Worm (Caenorhabditis elegans): Measurements from ENCODE around the gene F44A2.3.

F44A2.3 gene

DNA sequence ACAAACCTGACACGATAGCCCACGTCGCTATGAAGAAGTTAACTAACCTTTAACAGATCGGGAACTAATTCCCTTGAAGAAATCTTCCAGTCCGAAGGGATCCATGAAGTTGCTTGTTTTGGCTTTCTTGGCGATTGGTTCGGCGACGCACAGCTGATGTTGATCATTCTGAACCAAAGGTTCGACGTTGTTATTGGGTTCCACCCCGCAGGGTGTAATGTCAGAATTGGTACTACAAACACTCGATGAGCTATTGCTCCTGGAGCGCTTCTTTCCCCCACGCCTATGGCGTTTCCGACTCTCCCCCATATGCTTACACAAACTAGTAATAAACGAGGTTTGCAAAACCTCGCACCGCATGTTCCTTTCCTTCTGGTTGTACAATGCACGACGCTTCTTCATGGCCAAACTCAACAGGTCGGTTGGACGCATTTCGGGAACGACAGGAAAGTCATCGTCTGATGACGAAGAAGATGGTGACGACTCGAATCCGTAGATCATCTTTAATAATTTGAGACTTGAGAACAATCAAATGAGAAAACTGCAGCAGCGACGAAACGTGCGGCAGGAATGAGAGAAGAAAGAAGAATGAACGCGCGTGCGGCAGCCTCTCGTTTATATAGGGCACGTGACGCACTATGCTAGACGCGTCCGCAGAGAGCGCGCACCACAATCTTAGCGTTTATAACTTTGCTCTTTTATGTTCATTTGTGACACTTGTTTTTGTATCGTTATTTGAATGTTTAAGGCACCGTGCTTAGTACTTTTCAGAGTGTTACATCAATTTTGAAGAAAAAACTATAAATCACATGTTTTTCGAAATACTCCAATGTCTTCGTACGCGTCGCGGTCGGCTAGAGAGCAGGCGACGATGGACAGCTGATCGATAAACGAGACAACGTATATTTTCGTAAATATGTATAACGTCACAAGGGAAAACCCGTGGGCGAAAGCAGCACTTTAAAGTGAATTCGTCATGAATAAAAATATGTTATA is 38.7 kb downstream of the F44A2.3 start, which contains the start of gene tos-1:
Gene tos-1, minus strand, starts transcription at position 575 of the 996 bp plus-strand sequence.
- peak; percentile 93 for TF ChIP-seq M03D4.4 (tag; optimal IDR thresholded peaks at IDR 0.05)
- TF ChIP-seq mab-5 (tag; optimal IDR thresholded peaks at IDR 0.05): peak; percentile 63
- TF ChIP-seq drap-1 (GFP tag; optimal IDR thresholded peaks at IDR 0.05): peak; percentile 93
- TF ChIP-seq bed-3 (GFP tag; optimal IDR thresholded peaks at IDR 0.05): peak; percentile 77
- TF ChIP-seq tbx-8 (GFP tag; optimal IDR thresholded peaks at IDR 0.05): peak; percentile 45
- TF ChIP-seq flh-1 (GFP tag; optimal IDR thresholded peaks at IDR 0.05): peak; percentile 27
- TF ChIP-seq nhr-12 (tag; optimal IDR thresholded peaks at IDR 0.05): peak; percentile 93
- TF ChIP-seq lsy-2 (tag; optimal IDR thresholded peaks at IDR 0.05): peak; percentile 89
- TF ChIP-seq pha-4 (tag; optimal IDR thresholded peaks at IDR 0.05): peak; percentile 90
- peak; percentile 92 for TF ChIP-seq cnd-1 (tag; optimal IDR thresholded peaks at IDR 0.05)
- TF ChIP-seq blmp-1 (tag; optimal IDR thresholded peaks at IDR 0.05): no peak
- peak; percentile 94 for TF ChIP-seq unc-62 (GFP tag; optimal IDR thresholded peaks at IDR 0.05)
- peak; percentile 69 for TF ChIP-seq sem-2 (GFP tag; optimal IDR thresholded peaks at IDR 0.05)
- TF ChIP-seq mls-2 (tag; optimal IDR thresholded peaks at IDR 0.05): peak; percentile 96
- peak; percentile 92 for TF ChIP-seq ces-1 (GFP tag; optimal IDR thresholded peaks at IDR 0.05)
- peak; percentile 82 for TF ChIP-seq ceh-83 (GFP tag; optimal IDR thresholded peaks at IDR 0.05)
- TF ChIP-seq elt-1 (tag; optimal IDR thresholded peaks at IDR 0.05; ENCODE audit: borderline replicate concordance, insufficient read depth): peak; percentile 52
- peak; percentile 86 for TF ChIP-seq unc-120 (tag; optimal IDR thresholded peaks at IDR 0.05; ENCODE audit: poor library complexity, severe bottlenecking)
- peak; percentile 51 for TF ChIP-seq lin-32 (GFP tag; optimal IDR thresholded peaks at IDR 0.05)
- peak; percentile 74 for TF ChIP-seq elt-3 (tag; optimal IDR thresholded peaks at IDR 0.05)
- TF ChIP-seq lin-13 (tag; optimal IDR thresholded peaks at IDR 0.05): peak; percentile 98
- no peak for TF ChIP-seq nhr-76 (tag; optimal IDR thresholded peaks at IDR 0.05)
- TF ChIP-seq nhr-28 (tag; optimal IDR thresholded peaks at IDR 0.05): peak; percentile 81
- TF ChIP-seq unc-39 (tag; optimal IDR thresholded peaks at IDR 0.05): peak; percentile 93
- TF ChIP-seq zip-8 (tag; optimal IDR thresholded peaks at IDR 0.05): no peak
- peak; percentile 97 for TF ChIP-seq sptf-1 (tag; optimal IDR thresholded peaks at IDR 0.05)
- peak; percentile 96 for TF ChIP-seq ham-2 (GFP tag; optimal IDR thresholded peaks at IDR 0.05)
- peak; percentile 57 for TF ChIP-seq hlh-1 (tag; optimal IDR thresholded peaks at IDR 0.05)
- TF ChIP-seq mep-1 (tag; optimal IDR thresholded peaks at IDR 0.05): peak; percentile 99
- peak; percentile 52 for TF ChIP-seq nhr-2 (tag; optimal IDR thresholded peaks at IDR 0.05)
- TF ChIP-seq nhr-237 (tag; optimal IDR thresholded peaks at IDR 0.05): peak; percentile 98
- TF ChIP-seq ceh-43 (GFP tag; optimal IDR thresholded peaks at IDR 0.05): peak; percentile 92
- TF ChIP-seq ztf-11 (tag; optimal IDR thresholded peaks at IDR 0.05): peak; percentile 96
- no peak for TF ChIP-seq snpc-4 (tag; optimal IDR thresholded peaks at IDR 0.05)
- peak; percentile 100 for TF ChIP-seq ceh-39 (tag; optimal IDR thresholded peaks at IDR 0.05)

- peak; percentile 45 for TF ChIP-seq pha-4 (tag; optimal IDR thresholded peaks at IDR 0.05)
- TF ChIP-seq ceh-43 (GFP tag; optimal IDR thresholded peaks at IDR 0.05): no peak
- TF ChIP-seq ceh-39 (tag; optimal IDR thresholded peaks at IDR 0.05): peak; percentile 91
- no peak for TF ChIP-seq tbx-8 (GFP tag; optimal IDR thresholded peaks at IDR 0.05)
- TF ChIP-seq ces-1 (GFP tag; optimal IDR thresholded peaks at IDR 0.05): peak; percentile 83
- TF ChIP-seq mep-1 (tag; optimal IDR thresholded peaks at IDR 0.05): peak; percentile 65
- peak; percentile 48 for TF ChIP-seq nhr-237 (tag; optimal IDR thresholded peaks at IDR 0.05)
- no peak for TF ChIP-seq mab-5 (tag; optimal IDR thresholded peaks at IDR 0.05)
- TF ChIP-seq lin-13 (tag; optimal IDR thresholded peaks at IDR 0.05): peak; percentile 2
- peak; percentile 75 for TF ChIP-seq lsy-2 (tag; optimal IDR thresholded peaks at IDR 0.05)
These were observed 41.6 kb downstream of the F44A2.3 start, which contains the start of the genes K07B1.7 and try-5 for ce11 chrV:9346804-9347203. TSS of gene K07B1.7 (minus strand) at chrV:9346962. TSS of gene try-5 (plus strand) at chrV:9347044.

- TF ChIP-seq mep-1 (tag; optimal IDR thresholded peaks at IDR 0.05) (no peak), cnd-1 (tag; optimal IDR thresholded peaks at IDR 0.05) (no peak), elt-1 (tag; optimal IDR thresholded peaks at IDR 0.05; ENCODE audit: borderline replicate concordance, insufficient read depth) (no peak), lsy-2 (tag; optimal IDR thresholded peaks at IDR 0.05) (no peak), M03D4.4 (tag; optimal IDR thresholded peaks at IDR 0.05) (no peak), blmp-1 (tag; optimal IDR thresholded peaks at IDR 0.05) (no peak), sptf-1 (tag; optimal IDR thresholded peaks at IDR 0.05) (no peak), mls-2 (tag; optimal IDR thresholded peaks at IDR 0.05) (no peak), ceh-83 (GFP tag; optimal IDR thresholded peaks at IDR 0.05) (no peak), nhr-76 (tag; optimal IDR thresholded peaks at IDR 0.05) (no peak), lin-32 (GFP tag; optimal IDR thresholded peaks at IDR 0.05) (no peak), flh-1 (GFP tag; optimal IDR thresholded peaks at IDR 0.05) (no peak)
These were observed 44.5 kb downstream of the F44A2.3 start, which contains the start of gene srx-47 for ce11 chrV:9349687-9350086. TSS of gene srx-47 (plus strand) at chrV:9349987.

Data from whole organism, mixed stage, embryonic.